Fruit fly (Drosophila melanogaster): ENCODE data around the gene CG4666.

CG4666 gene

DNA sequence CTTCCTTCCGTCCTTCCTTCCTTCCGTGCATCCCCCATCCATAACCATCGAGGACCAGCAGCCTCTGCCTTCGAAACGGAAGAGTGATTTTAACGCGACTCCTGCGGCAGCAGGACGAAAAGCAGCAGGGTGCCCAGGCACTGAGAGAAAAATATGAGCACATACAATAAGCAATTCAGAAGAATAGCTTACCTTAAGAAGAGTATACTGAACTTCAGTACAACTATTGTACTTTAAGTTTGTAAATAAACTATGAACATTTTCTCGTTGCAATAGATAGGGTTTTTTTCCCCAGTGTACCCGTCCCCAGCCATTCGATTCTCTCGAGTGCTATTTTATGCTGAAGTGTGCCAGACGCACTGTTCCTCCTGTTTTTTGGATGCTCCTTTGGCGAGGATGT lies 45.9 kb downstream of the CG4666 start (continued):
- TF ChIP-seq disco-r (GFP tag; optimal IDR thresholded peaks at IDR 0.05): peak; percentile 61
- no peak for TF ChIP-seq cad (GFP tag; optimal IDR thresholded peaks at IDR 0.05)
- peak; percentile 71 for TF ChIP-seq CrebB (tag; optimal IDR thresholded peaks at IDR 0.05)
- TF ChIP-seq h (optimal IDR thresholded peaks at IDR 0.05): no peak
- peak; percentile 83 for TF ChIP-seq CG12769 (tag; optimal IDR thresholded peaks at IDR 0.05)
- no peak for TF ChIP-seq bbx (GFP tag; IDR thresholded peaks at IDR 0.05; ENCODE audit: partially characterized antibody)
- TF ChIP-seq wdn (GFP tag; IDR thresholded peaks at IDR 0.05): no peak
- no peak for TF ChIP-seq sna (GFP tag; IDR thresholded peaks at IDR 0.05; ENCODE audit: partially characterized antibody)
- peak; percentile 86 for TF ChIP-seq CG15696 (tag; optimal IDR thresholded peaks at IDR 0.05)
- peak; percentile 37; the same call in 1 of the 2 replicates for TF ChIP-seq Gsc (GFP tag; IDR thresholded peaks at IDR 0.05)
- TF ChIP-seq CG14050 (GFP tag; IDR thresholded peaks at IDR 0.05): peak; percentile 56
- peak; percentile 40; the same call in 1 of the 2 replicates for TF ChIP-seq MBD-R2 (GFP tag; IDR thresholded peaks at IDR 0.05)
- peak; percentile 38 for TF ChIP-seq CG17802 (tag; optimal IDR thresholded peaks at IDR 0.05)
- TF ChIP-seq dmrt11E (tag; optimal IDR thresholded peaks at IDR 0.05): peak; percentile 83
- TF ChIP-seq salm (tag; optimal IDR thresholded peaks at IDR 0.05): peak; percentile 65
- TF ChIP-seq vnd (GFP tag; IDR thresholded peaks at IDR 0.05; ENCODE audit: partially characterized antibody): no peak
- TF ChIP-seq CG6813 (GFP tag; optimal IDR thresholded peaks at IDR 0.05): peak; percentile 82
- peak; percentile 55 for TF ChIP-seq CG10654 (GFP tag; optimal IDR thresholded peaks at IDR 0.05)
- TF ChIP-seq Atf3 (GFP tag; optimal IDR thresholded peaks at IDR 0.05): peak; percentile 64
- peak; percentile 79 for TF ChIP-seq CG10959 (GFP tag; IDR thresholded peaks at IDR 0.05)
- TF ChIP-seq Abd-B (GFP tag; optimal IDR thresholded peaks at IDR 0.05): peak; percentile 46
- no peak for TF ChIP-seq Sry-β (GFP tag; optimal IDR thresholded peaks at IDR 0.05)
- TF ChIP-seq run (tag; optimal IDR thresholded peaks at IDR 0.05): peak; percentile 61
- TF ChIP-seq Antp (GFP tag; optimal IDR thresholded peaks at IDR 0.05): peak; percentile 87
- peak; percentile 77 for TF ChIP-seq CG1602 (GFP tag; optimal IDR thresholded peaks at IDR 0.05)
- peak; percentile 43 for TF ChIP-seq B-H2 (GFP tag; optimal IDR thresholded peaks at IDR 0.05)
- peak; percentile 24; the same call in 1 of the 2 replicates for TF ChIP-seq dan (GFP tag; IDR thresholded peaks at IDR 0.05)
- peak; percentile 62 for TF ChIP-seq wek (GFP tag; optimal IDR thresholded peaks at IDR 0.05)
- peak; percentile 82 for TF ChIP-seq CG4424 (GFP tag; optimal IDR thresholded peaks at IDR 0.05)
- no peak for TF ChIP-seq nom (GFP tag; optimal IDR thresholded peaks at IDR 0.05)
- peak; percentile 47 for TF ChIP-seq CG3163 (GFP tag; optimal IDR thresholded peaks at IDR 0.05)
- no peak for TF ChIP-seq Hmx (GFP tag; optimal IDR thresholded peaks at IDR 0.05)
- peak; percentile 76 for TF ChIP-seq gcm (GFP tag; optimal IDR thresholded peaks at IDR 0.05)
- peak; percentile 60 for TF ChIP-seq Dek (tag; optimal IDR thresholded peaks at IDR 0.05)
- TF ChIP-seq stwl (tag; optimal IDR thresholded peaks at IDR 0.05): no peak
- TF ChIP-seq btn (GFP tag; optimal IDR thresholded peaks at IDR 0.05): peak; percentile 83
- TF ChIP-seq CG12219 (GFP tag; optimal IDR thresholded peaks at IDR 0.05): peak; percentile 78
- TF ChIP-seq CG10565 (GFP tag; optimal IDR thresholded peaks at IDR 0.05): no peak
- TF ChIP-seq Drgx (GFP tag; IDR thresholded peaks at IDR 0.05): no peak
- peak; percentile 86; the same call in 1 of the 2 replicates for TF ChIP-seq chm (GFP tag; IDR thresholded peaks at IDR 0.05)
- peak; percentile 97 for TF ChIP-seq Ets65A (GFP tag)
- no peak for TF ChIP-seq tup (GFP tag; optimal IDR thresholded peaks at IDR 0.05)
- TF ChIP-seq CG13894 (tag; optimal IDR thresholded peaks at IDR 0.05): peak; percentile 15
- no peak for TF ChIP-seq Kr (GFP tag; optimal IDR thresholded peaks at IDR 0.05)
- no peak for TF ChIP-seq tll (GFP tag; optimal IDR thresholded peaks at IDR 0.05)
- TF ChIP-seq grau (tag; optimal IDR thresholded peaks at IDR 0.05): peak; percentile 79
- TF ChIP-seq CG4282 (GFP tag; optimal IDR thresholded peaks at IDR 0.05): peak; percentile 28
- TF ChIP-seq ssp (GFP tag; IDR thresholded peaks at IDR 0.05): peak; percentile 68
- peak; percentile 79 for TF ChIP-seq odd (GFP tag; optimal IDR thresholded peaks at IDR 0.05)
- TF ChIP-seq CG6175 (GFP tag; IDR thresholded peaks at IDR 0.05): no peak
- no peak for TF ChIP-seq CG17912 (GFP tag; optimal IDR thresholded peaks at IDR 0.05)
